Worm (Caenorhabditis elegans) whole organism, L3 larva: ENCODE results near the gene gba-2.
"Not testable (repeated sequence)": the region's sequence is repeated elsewhere in the genome, so short reads cannot be mapped to it uniquely, and the experiment has no call there.

ENCODE experiments used
- egl-27 ChIP-seq: sonication (generic microtip); optimal IDR thresholded peaks from 4 replicates; lab custom pipeline; 2017; ENCODE audit warnings: missing biosample characterization, missing genetic modification reagents, missing genetic modification characterization
- jun-1 ChIP-seq: fragments of 150-350 bp; optimal IDR thresholded peaks from 2 replicates; lab custom pipeline; 2014; ENCODE audit warnings: missing biosample characterization, missing genetic modification reagents, missing genetic modification characterization
- skn-1 ChIP-seq: fragments of 150-350 bp; optimal IDR thresholded peaks from 2 replicates; lab custom pipeline; 2014; ENCODE audit warnings: missing biosample characterization, missing genetic modification characterization
- unc-62 ChIP-seq: fragments of 150-350 bp; sonication (generic microtip); optimal IDR thresholded peaks from 4 replicates; lab custom pipeline; 2014; ENCODE audit warnings: missing biosample characterization, missing genetic modification reagents, missing genetic modification characterization

DNA sequence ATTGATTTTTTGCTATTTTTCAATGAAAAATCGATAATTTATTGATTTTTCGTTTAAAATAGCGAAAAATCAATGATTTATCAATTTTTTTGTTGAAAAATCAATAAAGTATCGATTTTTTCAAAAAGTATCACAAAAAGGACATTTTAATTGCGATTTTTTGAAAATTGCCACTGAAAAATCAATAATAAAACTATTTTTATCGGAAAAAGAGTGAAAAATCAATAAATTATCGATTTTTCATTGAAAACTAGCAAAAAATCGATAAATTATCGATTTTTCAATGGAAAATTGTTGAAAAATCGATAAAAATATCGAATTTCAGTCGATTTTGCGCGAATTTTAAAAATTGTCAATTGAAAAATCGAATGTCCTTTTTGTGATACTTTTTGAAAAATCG, 38.7 kb upstream of the gba-2 start:
- not testable (repeated sequence) for TF ChIP-seq jun-1 (tag; lab: Kevin White, UChicago); unc-62 (GFP tag; lab: Kevin White, UChicago); egl-27 (tag; lab: Kevin White, UChicago); skn-1 (tag; lab: Kevin White, UChicago)
